Fruit fly (Drosophila melanogaster) whole organism, prepupa: ENCODE data around the gene CG42237.

Source experiments
- CG6808 ChIP-seq: fragments of 200-800 bp; sonication (Bioruptor generic); optimal IDR thresholded peaks from 3 replicates; lab custom pipeline; 2017; ENCODE audit warnings: missing biosample characterization, missing genetic modification characterization, mild to moderate bottlenecking, moderate library complexity, missing genetic modification reagents
- CG6854 ChIP-seq: fragments of 200-800 bp; sonication (Bioruptor generic); optimal IDR thresholded peaks from 2 replicates; lab custom pipeline; 2017; ENCODE audit warnings: missing biosample characterization, mild to moderate bottlenecking, missing genetic modification characterization
- CG7368 ChIP-seq: fragments of 200-800 bp; sonication (Bioruptor generic); optimal IDR thresholded peaks from 3 replicates; lab custom pipeline; 2016; ENCODE audit warnings: missing biosample characterization, missing genetic modification characterization
- CG8119 ChIP-seq: fragments of 200-800 bp; sonication (Bioruptor generic); IDR thresholded peaks from 3 replicates; pipeline ENCODE4 v1.3.6; 2022; ENCODE audit warnings: missing biosample characterization, missing genetic modification characterization
- CG8632 ChIP-seq: fragments of 200-800 bp; sonication (Bioruptor generic); optimal IDR thresholded peaks from 3 replicates; lab custom pipeline; 2016; ENCODE audit warnings: missing biosample characterization, missing genetic modification characterization
- Hr39 ChIP-seq: fragments of 200-800 bp; sonication (Bioruptor generic); optimal IDR thresholded peaks from 2 replicates; lab custom pipeline; 2016; ENCODE audit warnings: missing biosample characterization, missing genetic modification characterization
- Lpt ChIP-seq: fragments of 200-800 bp; sonication (Bioruptor generic); optimal IDR thresholded peaks from 3 replicates; lab custom pipeline; 2016; ENCODE audit warnings: missing biosample characterization, missing genetic modification characterization
- dac ChIP-seq: fragments of 200-800 bp; sonication (Bioruptor generic); optimal IDR thresholded peaks from 2 replicates; lab custom pipeline; 2017; ENCODE audit warnings: missing biosample characterization, mild to moderate bottlenecking, missing genetic modification characterization
- net ChIP-seq: fragments of 200-800 bp; sonication (Bioruptor generic); optimal IDR thresholded peaks from 3 replicates; lab custom pipeline; 2016; ENCODE audit warnings: missing biosample characterization, missing genetic modification characterization
- salr ChIP-seq, 2 experiments: fragments of 200-800 bp; sonication (Bioruptor generic); optimal IDR thresholded peaks; 3 replicates each; lab custom pipeline; 2016 to 2018; ENCODE audit warnings: missing biosample characterization in 2 of 2, missing genetic modification characterization in 2 of 2, mild to moderate bottlenecking in 1 of 2

DNA sequence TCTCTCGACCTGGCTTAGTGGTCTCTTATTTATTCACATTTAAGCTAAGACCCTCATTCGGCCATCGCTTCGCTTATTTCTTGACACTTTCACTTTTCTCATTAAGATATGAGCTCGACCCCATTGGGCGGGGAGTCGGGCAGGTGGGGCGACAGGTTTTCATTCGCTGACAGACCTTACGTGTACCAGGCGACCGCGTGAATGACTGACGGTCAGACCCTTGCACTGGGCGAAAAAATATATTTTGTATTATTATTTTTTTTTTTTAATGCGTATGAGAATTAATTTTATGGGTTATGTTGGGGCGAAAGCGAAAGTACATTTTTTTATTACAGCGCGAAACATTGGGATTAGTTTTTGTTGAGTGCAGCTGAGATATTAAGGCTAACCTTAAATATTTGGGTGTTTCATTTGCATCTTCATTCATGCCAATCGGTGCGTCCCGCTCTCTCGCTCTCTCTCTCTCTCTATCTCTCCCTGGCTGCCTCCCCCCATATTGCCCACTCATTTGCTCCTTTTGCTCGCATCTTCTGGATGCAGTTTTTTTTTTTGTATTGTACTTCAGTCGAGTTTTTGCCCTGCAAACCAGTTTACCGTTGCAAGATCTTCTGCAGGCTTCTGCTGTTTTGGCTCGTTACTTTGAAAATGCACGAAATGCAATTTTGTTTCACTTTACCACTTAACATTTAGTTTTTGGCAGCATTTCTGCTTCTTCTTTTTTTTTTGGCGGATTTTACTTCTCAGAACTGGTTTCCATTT is 22.2 kb downstream of the CG42237 start:
- TF ChIP-seq CG6808 (GFP tag; lab: Kevin White, UChicago) (peak; percentile 64), dac (no peak), net (peak; percentile 51), Hr39 (peak; percentile 38), Lpt (GFP tag; lab: Kevin White, UChicago) (no peak), CG8119 (GFP tag; lab: Robert Waterston, UW) (peak; percentile 65; the same call in 2 of the 3 replicates), salr (GFP tag; optimal IDR thresholded peaks at IDR 0.05; lab: Kevin White, UChicago) (no peak), CG7368 (peak; percentile 44), CG8632 (GFP tag; lab: Kevin White, UChicago) (peak; percentile 75), CG6854 (GFP tag; lab: Kevin White, UChicago) (peak; percentile 3)
